Worm (Caenorhabditis elegans) whole organism, L2 larva: Measurements from ENCODE around the gene atg-18.

Experiments used
- F13H6.1 ChIP-seq: sonication (generic microtip); optimal IDR thresholded peaks from 2 replicates; lab custom pipeline; 2016; ENCODE audit warnings: missing genetic modification characterization, missing compliant biosample characterization
- ama-1 ChIP-seq: fragments of 150-350 bp; optimal IDR thresholded peaks from 2 replicates; lab custom pipeline; 2018; ENCODE audit warnings: inconsistent platforms
- crh-2 ChIP-seq: sonication (generic microtip); optimal IDR thresholded peaks from 2 replicates; lab custom pipeline; 2017; ENCODE audit warnings: missing biosample characterization, missing genetic modification characterization
- dmd-4 ChIP-seq: sonication (generic microtip); optimal IDR thresholded peaks from 2 replicates; lab custom pipeline; 2017; ENCODE audit warnings: missing biosample characterization, missing genetic modification characterization
- elt-1 ChIP-seq: fragments of 150-350 bp; optimal IDR thresholded peaks from 2 replicates; lab custom pipeline; 2014; ENCODE audit warnings: missing biosample characterization, missing genetic modification characterization
- lin-13 ChIP-seq: fragments of 150-350 bp; optimal IDR thresholded peaks from 2 replicates; lab custom pipeline; 2014; ENCODE audit warnings: missing biosample characterization, missing genetic modification reagents, missing genetic modification characterization
- mbf-1 ChIP-seq: sonication (generic microtip); optimal IDR thresholded peaks from 2 replicates; lab custom pipeline; 2017; ENCODE audit warnings: missing biosample characterization, missing genetic modification characterization
- mdl-1 ChIP-seq, 2 experiments: fragments of 150-350 bp in 1 of 2; sonication (generic microtip) in 1 of 2; optimal IDR thresholded peaks; 2 replicates each; lab custom pipeline; 2017; ENCODE audit warnings: missing biosample characterization in 2 of 2, missing genetic modification characterization in 2 of 2
- nhr-11 ChIP-seq: fragments of 150-350 bp; optimal IDR thresholded peaks from 2 replicates; lab custom pipeline; 2014; ENCODE audit warnings: missing biosample characterization, missing genetic modification characterization
- unc-39 ChIP-seq: fragments of 150-350 bp; optimal IDR thresholded peaks from 2 replicates; lab custom pipeline; 2014; ENCODE audit warnings: missing biosample characterization, missing genetic modification characterization
- zag-1 ChIP-seq: fragments of 150-350 bp; optimal IDR thresholded peaks from 2 replicates; lab custom pipeline; 2014; ENCODE audit warnings: missing biosample characterization, missing genetic modification characterization
- ztf-4 ChIP-seq: fragments of 150-350 bp; optimal IDR thresholded peaks from 2 replicates; lab custom pipeline; 2014; ENCODE audit warnings: missing biosample characterization, missing genetic modification characterization

DNA sequence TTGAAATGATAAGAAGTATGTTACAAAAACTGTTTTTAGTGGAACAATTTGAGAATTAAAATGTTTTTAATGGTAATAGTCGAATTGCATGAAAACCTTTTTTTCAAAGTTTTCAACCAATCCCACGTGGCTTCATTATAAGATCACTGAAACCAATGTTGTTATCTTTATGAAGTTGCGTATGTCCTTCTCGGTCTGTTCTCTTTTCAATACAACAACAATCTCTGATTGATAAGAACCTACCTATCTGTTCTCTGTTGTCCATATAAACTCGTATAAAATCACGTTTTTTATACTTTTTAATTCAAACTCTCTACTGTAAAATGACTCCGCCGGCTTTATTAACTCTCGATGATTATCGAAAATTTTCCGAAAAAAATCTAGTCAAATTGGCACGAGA is 27.9 kb downstream of the atg-18 start, which contains the start of gene F41E6.5:
- TF ChIP-seq unc-39 (tag; lab: Kevin White, UChicago) (no peak), elt-1 (tag; lab: Kevin White, UChicago) (no peak), ztf-4 (tag; lab: Kevin White, UChicago) (no peak), ama-1 (lab: Kevin White, UChicago) (no peak), mbf-1 (tag; lab: Kevin White, UChicago) (no peak), mdl-1 (tag; optimal IDR thresholded peaks at IDR 0.05; lab: Kevin White, UChicago) (no peak), crh-2 (tag; lab: Kevin White, UChicago) (peak; percentile 72), nhr-11 (no peak), dmd-4 (tag; lab: Kevin White, UChicago) (no peak), zag-1 (tag; lab: Kevin White, UChicago) (no peak), F13H6.1 (no peak), lin-13 (no peak)
